Fruit fly (Drosophila melanogaster) whole organism, embryonic: ENCODE results near the gene CG10435.

Experiments used
- B-H1 ChIP-seq: fragments of 200-800 bp; sonication (Bioruptor generic); IDR thresholded peaks from 3 replicates; pipeline ENCODE4 v1.3.6; 2022; ENCODE audit warnings: missing biosample characterization, missing genetic modification characterization
- CG10462 ChIP-seq: fragments of 200-800 bp; sonication (Bioruptor generic); optimal IDR thresholded peaks from 2 replicates; lab custom pipeline; 2016; ENCODE audit warnings: missing biosample characterization, missing genetic modification characterization
- CG12391 ChIP-seq: fragments of 200-800 bp; sonication (Bioruptor generic); optimal IDR thresholded peaks from 3 replicates; lab custom pipeline; 2018; ENCODE audit warnings: missing biosample characterization, mild to moderate bottlenecking, missing genetic modification characterization, moderate library complexity
- CG15011 ChIP-seq: fragments of 200-800 bp; sonication (Bioruptor generic); optimal IDR thresholded peaks from 3 replicates; lab custom pipeline; 2018; ENCODE audit warnings: missing biosample characterization, mild to moderate bottlenecking, missing genetic modification characterization
- CG1529 ChIP-seq: fragments of 200-800 bp; sonication (Bioruptor generic); optimal IDR thresholded peaks from 3 replicates; lab custom pipeline; 2018; ENCODE audit warnings: missing biosample characterization, missing genetic modification characterization
- CG15696 ChIP-seq: fragments of 200-800 bp; sonication (Bioruptor generic); optimal IDR thresholded peaks from 2 replicates; lab custom pipeline; 2019; ENCODE audit warnings: missing biosample characterization, mild to moderate bottlenecking, missing genetic modification characterization, moderate library complexity
- CG16815 ChIP-seq: fragments of 200-800 bp; sonication (Bioruptor generic); optimal IDR thresholded peaks from 3 replicates; lab custom pipeline; 2017; ENCODE audit warnings: missing biosample characterization, mild to moderate bottlenecking, missing genetic modification characterization
- CG16863 ChIP-seq: fragments of 200-800 bp; sonication (Bioruptor generic); optimal IDR thresholded peaks from 3 replicates; lab custom pipeline; 2016; ENCODE audit warnings: missing biosample characterization, missing genetic modification characterization
- CG1792 ChIP-seq: fragments of 200-800 bp; sonication (Bioruptor generic); optimal IDR thresholded peaks from 2 replicates; lab custom pipeline; 2016; ENCODE audit warnings: missing biosample characterization, missing genetic modification characterization
- CG2116 ChIP-seq: fragments of 200-800 bp; sonication (Bioruptor generic); optimal IDR thresholded peaks from 3 replicates; lab custom pipeline; 2018; ENCODE audit warnings: missing biosample characterization, mild to moderate bottlenecking, missing genetic modification characterization
- CG3163 ChIP-seq: fragments of 200-800 bp; sonication (Bioruptor generic); optimal IDR thresholded peaks from 3 replicates; lab custom pipeline; 2016; ENCODE audit warnings: missing biosample characterization, missing genetic modification characterization
- CG3281 ChIP-seq: fragments of 200-800 bp; sonication (Bioruptor generic); optimal IDR thresholded peaks from 3 replicates; lab custom pipeline; 2017; ENCODE audit warnings: missing biosample characterization, mild to moderate bottlenecking, missing genetic modification characterization
- CG34376 ChIP-seq: fragments of 200-800 bp; sonication (Bioruptor generic); optimal IDR thresholded peaks from 2 replicates; lab custom pipeline; 2018; ENCODE audit warnings: missing biosample characterization, mild to moderate bottlenecking, missing genetic modification characterization
- CG4854 ChIP-seq: fragments of 200-800 bp; sonication (Bioruptor generic); optimal IDR thresholded peaks from 2 replicates; lab custom pipeline; 2016; ENCODE audit warnings: missing biosample characterization, missing genetic modification characterization, inconsistent platforms
- CG6854 ChIP-seq: fragments of 200-800 bp; sonication (Bioruptor generic); optimal IDR thresholded peaks from 3 replicates; lab custom pipeline; 2017; ENCODE audit warnings: missing biosample characterization, mild to moderate bottlenecking, missing genetic modification characterization
- CG8359 ChIP-seq: fragments of 200-800 bp; sonication (Bioruptor generic); optimal IDR thresholded peaks from 2 replicates; lab custom pipeline; 2017; ENCODE audit warnings: missing biosample characterization, mild to moderate bottlenecking, missing genetic modification characterization, borderline replicate concordance
- D19A ChIP-seq: fragments of 200-800 bp; optimal IDR thresholded peaks from 3 replicates; lab custom pipeline; 2019; ENCODE audit warnings: missing biosample characterization, mild to moderate bottlenecking, missing genetic modification characterization, moderate library complexity
- Dek ChIP-seq: fragments of 200-800 bp; sonication (Bioruptor generic); optimal IDR thresholded peaks from 3 replicates; lab custom pipeline; 2019; ENCODE audit warnings: missing biosample characterization, mild to moderate bottlenecking, missing genetic modification characterization, moderate library complexity
- Dll ChIP-seq: fragments of 200-800 bp; sonication (Bioruptor generic); IDR thresholded peaks from 4 replicates; pipeline ENCODE4 v1.3.6; 2022; ENCODE audit warnings: missing biosample characterization, missing genetic modification characterization; ENCODE audit not compliant: partially characterized antibody
- HLHmδ ChIP-seq: fragments of 200-800 bp; sonication (Bioruptor generic); optimal IDR thresholded peaks from 2 replicates; lab custom pipeline; 2018; ENCODE audit warnings: missing biosample characterization, mild to moderate bottlenecking, missing genetic modification characterization, moderate library complexity
- Hey ChIP-seq: fragments of 200-800 bp; sonication (Bioruptor generic); optimal IDR thresholded peaks from 3 replicates; lab custom pipeline; 2018; ENCODE audit warnings: missing biosample characterization, mild to moderate bottlenecking, missing genetic modification characterization
- Nf-YB ChIP-seq: fragments of 200-800 bp; sonication (Bioruptor generic); optimal IDR thresholded peaks from 3 replicates; lab custom pipeline; 2019; ENCODE audit warnings: missing biosample characterization, mild to moderate bottlenecking, missing genetic modification characterization, moderate library complexity
- Oaz ChIP-seq: fragments of 200-800 bp; sonication (Bioruptor generic); IDR thresholded peaks from 2 replicates; pipeline ENCODE4 v1.3.6; 2022; ENCODE audit warnings: missing biosample characterization, missing genetic modification characterization
- Oli ChIP-seq: fragments of 200-800 bp; sonication (Bioruptor generic); optimal IDR thresholded peaks from 2 replicates; lab custom pipeline; 2018; ENCODE audit warnings: missing biosample characterization, mild to moderate bottlenecking, missing genetic modification characterization, moderate library complexity
- Pdp1 ChIP-seq, 2 experiments: fragments of 200-800 bp; sonication (Bioruptor generic); optimal IDR thresholded peaks; 3 replicates each; lab custom pipeline; 2016; ENCODE audit warnings: missing biosample characterization in 2 of 2, missing genetic modification characterization in 2 of 2, mild to moderate bottlenecking in 1 of 2, moderate library complexity in 1 of 2
- Poxn ChIP-seq: fragments of 200-800 bp; sonication (Bioruptor generic); IDR thresholded peaks from 2 replicates; pipeline ENCODE4 v1.3.6; 2022; ENCODE audit warnings: missing biosample characterization, missing genetic modification characterization
- abd-A ChIP-seq: fragments of 200-800 bp; sonication (Bioruptor generic); optimal IDR thresholded peaks from 3 replicates; lab custom pipeline; 2019; ENCODE audit warnings: missing biosample characterization, mild to moderate bottlenecking, missing genetic modification characterization, moderate library complexity
- ara ChIP-seq: fragments of 200-800 bp; sonication (Bioruptor generic); IDR thresholded peaks from 2 replicates; pipeline ENCODE4 v1.3.6; 2022; ENCODE audit warnings: missing biosample characterization, missing genetic modification characterization
- ci ChIP-seq: fragments of 200-800 bp; sonication (Bioruptor generic); IDR thresholded peaks from 3 replicates; pipeline ENCODE4 v1.3.6; 2022; ENCODE audit warnings: missing biosample characterization, missing genetic modification characterization
- crp ChIP-seq, 2 experiments: fragments of 200-800 bp; sonication (Bioruptor generic); optimal IDR thresholded peaks; 2 replicates in 1 of 2; 3 replicates in 1 of 2; lab custom pipeline; 2017; ENCODE audit warnings: missing biosample characterization in 2 of 2, missing genetic modification characterization in 2 of 2, mild to moderate bottlenecking in 1 of 2, moderate library complexity in 1 of 2
- grau ChIP-seq: fragments of 200-800 bp; optimal IDR thresholded peaks from 3 replicates; lab custom pipeline; 2019; ENCODE audit warnings: missing biosample characterization, mild to moderate bottlenecking, missing genetic modification characterization, moderate library complexity
- hb ChIP-seq: fragments of 200-800 bp; sonication (Bioruptor generic); IDR thresholded peaks from 3 replicates; pipeline ENCODE4 v1.3.6; 2022; ENCODE audit warnings: missing biosample characterization, missing genetic modification characterization; ENCODE audit not compliant: partially characterized antibody
- her ChIP-seq: fragments of 200-800 bp; sonication (Bioruptor generic); optimal IDR thresholded peaks from 2 replicates; lab custom pipeline; 2016; ENCODE audit warnings: missing biosample characterization, missing genetic modification characterization
- lbe ChIP-seq: fragments of 200-800 bp; sonication (Bioruptor generic); optimal IDR thresholded peaks from 2 replicates; lab custom pipeline; 2016; ENCODE audit warnings: missing biosample characterization, mild to moderate bottlenecking, missing genetic modification characterization
- luna ChIP-seq: fragments of 200-800 bp; sonication (Bioruptor generic); optimal IDR thresholded peaks from 2 replicates; lab custom pipeline; 2016; ENCODE audit warnings: missing biosample characterization, missing genetic modification characterization
- org-1 ChIP-seq: fragments of 200-800 bp; sonication (Bioruptor generic); optimal IDR thresholded peaks from 2 replicates; lab custom pipeline; 2017; ENCODE audit warnings: missing biosample characterization, missing genetic modification characterization
- pan ChIP-seq, 4 experiments: fragments of >200 bp in 3 of 4; fragments of 200-800 bp in 1 of 4; sonication (Bioruptor generic) in 1 of 4; optimal IDR thresholded peaks in 3 of 4; IDR thresholded peaks in 1 of 4; 2 replicates each; pipeline versions ENCODE4 v1.3.6 to Lab custom; 2017 to 2022; ENCODE audit warnings: missing biosample characterization in 2 of 4, missing genetic modification characterization in 2 of 4, mixed read lengths in 1 of 4
- phol ChIP-seq: fragments of 200-800 bp; sonication (Bioruptor generic); optimal IDR thresholded peaks from 3 replicates; lab custom pipeline; 2018; ENCODE audit warnings: missing biosample characterization, mild to moderate bottlenecking, missing genetic modification characterization, moderate library complexity
- repo ChIP-seq: fragments of 200-800 bp; sonication (Bioruptor generic); optimal IDR thresholded peaks from 2 replicates; lab custom pipeline; 2016; ENCODE audit warnings: missing biosample characterization, missing genetic modification characterization
- row ChIP-seq: fragments of 200-800 bp; sonication (Bioruptor generic); IDR thresholded peaks from 3 replicates; pipeline ENCODE4 v1.3.6; 2022; ENCODE audit warnings: missing biosample characterization, missing genetic modification characterization
- sc ChIP-seq, 3 experiments: fragments of >200 bp in 2 of 3; fragments of 200-800 bp in 1 of 3; sonication (Bioruptor generic) in 1 of 3; optimal IDR thresholded peaks; 2 replicates in 2 of 3; 3 replicates in 1 of 3; lab custom pipeline; 2017; ENCODE audit warnings: mild to moderate bottlenecking in 1 of 3, missing biosample characterization in 1 of 3, missing genetic modification characterization in 1 of 3, missing genetic modification reagents in 1 of 3
- scrt ChIP-seq: fragments of 200-800 bp; sonication (Bioruptor generic); optimal IDR thresholded peaks from 2 replicates; lab custom pipeline; 2018; ENCODE audit warnings: missing biosample characterization, mild to moderate bottlenecking, missing genetic modification characterization, moderate library complexity
- sqz ChIP-seq: fragments of 200-800 bp; sonication (Bioruptor generic); optimal IDR thresholded peaks from 3 replicates; lab custom pipeline; 2018; ENCODE audit warnings: missing biosample characterization, mild to moderate bottlenecking, missing genetic modification characterization
- sr ChIP-seq: fragments of 200-800 bp; sonication (Bioruptor generic); IDR thresholded peaks from 3 replicates; pipeline ENCODE4 v1.3.6; 2022; ENCODE audit warnings: missing biosample characterization, missing genetic modification characterization
- stwl ChIP-seq: fragments of 200-800 bp; sonication (Bioruptor generic); optimal IDR thresholded peaks from 3 replicates; lab custom pipeline; 2018; ENCODE audit warnings: missing biosample characterization, mild to moderate bottlenecking, missing genetic modification characterization, moderate library complexity
- tin ChIP-seq: fragments of 200-800 bp; sonication (Bioruptor generic); optimal IDR thresholded peaks from 3 replicates; lab custom pipeline; 2016; ENCODE audit warnings: missing biosample characterization, missing genetic modification characterization
- trh ChIP-seq: fragments of 200-800 bp; sonication (Bioruptor generic); optimal IDR thresholded peaks from 2 replicates; lab custom pipeline; 2016; ENCODE audit warnings: missing biosample characterization, missing genetic modification characterization
- unc-4 ChIP-seq: fragments of 200-800 bp; sonication (Bioruptor generic); IDR thresholded peaks from 2 replicates; pipeline ENCODE4 v1.3.6; 2022; ENCODE audit warnings: missing biosample characterization, missing genetic modification characterization; ENCODE audit not compliant: partially characterized antibody

Gene CG10435

DNA sequence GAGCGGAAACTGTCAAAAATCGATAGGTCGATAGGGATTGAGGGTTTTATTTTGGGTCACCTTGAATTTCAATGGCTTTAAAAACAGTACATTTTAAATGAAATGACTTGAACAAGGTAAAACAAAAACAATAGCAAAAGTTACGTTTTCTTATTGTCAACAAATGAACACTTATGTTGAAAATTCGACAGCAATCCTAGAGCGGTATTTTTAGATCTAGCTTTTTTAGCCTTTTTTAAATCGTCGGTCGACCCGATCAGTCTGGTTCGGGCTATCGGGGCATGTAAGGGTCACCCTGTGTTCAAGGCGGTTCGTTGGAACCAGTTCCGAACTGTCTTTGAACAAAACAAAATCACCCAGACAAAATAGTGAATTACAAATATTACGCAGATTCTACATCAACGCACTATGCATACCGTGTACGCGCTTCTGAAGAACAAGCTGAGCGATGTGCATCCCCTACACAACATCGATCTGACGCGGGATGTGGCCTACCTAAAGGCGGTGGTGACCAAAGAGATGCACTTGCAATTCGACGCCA is 3.9 kb downstream of the CG10435 start, which contains the start of the genes CG11052 and CG3223 (continued):
- TF ChIP-seq CG4854 (no peak), CG3163 (GFP tag; lab: Kevin White, UChicago) (no peak), trh (no peak), CG12391 (peak; percentile 36), Dek (tag; lab: Kevin White, UChicago) (no peak), CG16815 (GFP tag; lab: Kevin White, UChicago) (no peak), B-H1 (GFP tag; lab: Robert Waterston, UW) (no peak), CG2116 (GFP tag; lab: Kevin White, UChicago) (peak; percentile 72), tin (GFP tag; lab: Kevin White, UChicago) (peak; percentile 16), CG16863 (no peak), lbe (GFP tag; lab: Kevin White, UChicago) (no peak), phol (tag; lab: Kevin White, UChicago) (peak; percentile 22), org-1 (no peak), CG1529 (no peak), stwl (tag; lab: Kevin White, UChicago) (peak; percentile 58), grau (tag; lab: Kevin White, UChicago) (peak; percentile 32), CG15011 (no peak), ci (GFP tag; lab: Robert Waterston, UW) (peak; percentile 58; the same call in 2 of the 3 replicates), Nf-YB (GFP tag; lab: Kevin White, UChicago) (no peak), unc-4 (GFP tag; lab: Robert Waterston, UW) (peak; percentile 39; the same call in 1 of the 2 replicates), Poxn (GFP tag; lab: Robert Waterston, UW) (no peak), CG10462 (GFP tag; lab: Kevin White, UChicago) (no peak), pan (optimal IDR thresholded peaks at IDR 0.05; lab: Kevin White, UChicago) (no peak), pan (GFP tag; optimal IDR thresholded peaks at IDR 0.05 in 1 of 2, IDR thresholded peaks at IDR 0.05 in 1 of 2) (peak in 1 of 2 experiments; percentile 18), CG34376 (peak; percentile 5), Pdp1 (GFP tag; optimal IDR thresholded peaks at IDR 0.05; lab: Kevin White, UChicago) (no peak), sqz (no peak), HLHmδ (GFP tag; lab: Kevin White, UChicago) (no peak), luna (no peak), crp (GFP tag; optimal IDR thresholded peaks at IDR 0.05; lab: Kevin White, UChicago) (peak in 1 of 2 experiments; percentile 9), Oli (no peak), D19A (peak; percentile 64), scrt (GFP tag; lab: Kevin White, UChicago) (no peak), row (GFP tag; lab: Robert Waterston, UW) (peak; percentile 62), Dll (GFP tag; lab: Robert Waterston, UW) (peak; percentile 58; the same call in 1 of the 4 replicates), abd-A (tag; lab: Kevin White, UChicago) (no peak), CG1792 (GFP tag; lab: Kevin White, UChicago) (no peak), CG3281 (GFP tag; lab: Kevin White, UChicago) (no peak), CG15696 (tag; lab: Kevin White, UChicago) (peak; percentile 8), CG6854 (GFP tag; lab: Kevin White, UChicago) (no peak), Hey (tag; lab: Kevin White, UChicago) (no peak), ara (no peak), repo (GFP tag; lab: Kevin White, UChicago) (no peak), Oaz (GFP tag; lab: Robert Waterston, UW) (no peak), CG8359 (GFP tag; lab: Kevin White, UChicago) (no peak), sc (optimal IDR thresholded peaks at IDR 0.05; lab: Kevin White, UChicago) (no peak), sc (GFP tag; optimal IDR thresholded peaks at IDR 0.05; lab: Kevin White, UChicago) (no peak), sr (GFP tag; lab: Robert Waterston, UW) (no peak), hb (GFP tag; lab: Robert Waterston, UW) (no peak), her (peak; percentile 29)
